Worm (Caenorhabditis elegans) whole organism, L4 larva: Measurements from ENCODE around the gene Y51H4A.936.

ENCODE experiments used
- F26F4.8 ChIP-seq: fragments of 200-800 bp; sonication (Bioruptor generic); conservative IDR thresholded peaks from 2 replicates; pipeline ENCODE4 v1.3.6; 2022; ENCODE audit warnings: missing genetic modification characterization, missing compliant biosample characterization
- F44E2.7 ChIP-seq: fragments of 200-800 bp; sonication (Bioruptor generic); IDR thresholded peaks from 2 replicates; pipeline ENCODE4 v2.1.2; 2022; ENCODE audit warnings: missing genetic modification characterization, missing compliant biosample characterization
- F49E8.2 ChIP-seq: sonication (generic microtip); optimal IDR thresholded peaks from 2 replicates; lab custom pipeline; 2016; ENCODE audit warnings: missing compliant biosample characterization, mild to moderate bottlenecking, missing genetic modification characterization, borderline replicate concordance
- T20F7.1 ChIP-seq: fragments of 200-800 bp; sonication (Bioruptor generic); optimal IDR thresholded peaks from 2 replicates; lab custom pipeline; 2018; ENCODE audit warnings: mild to moderate bottlenecking, missing genetic modification characterization, missing compliant biosample characterization
- Y75B8A.6 ChIP-seq: fragments of 200-800 bp; sonication (Bioruptor generic); IDR thresholded peaks from 2 replicates; pipeline ENCODE4 v1.3.6; 2022; ENCODE audit warnings: missing genetic modification reagents, missing genetic modification characterization, missing compliant biosample characterization
- ZK546.5 ChIP-seq, 2 experiments: sonication (generic microtip); optimal IDR thresholded peaks; 2 replicates each; lab custom pipeline; 2017; ENCODE audit warnings: missing biosample characterization in 2 of 2, missing genetic modification characterization in 2 of 2
- ceh-62 ChIP-seq: sonication (generic microtip); optimal IDR thresholded peaks from 2 replicates; lab custom pipeline; 2017; ENCODE audit warnings: missing biosample characterization, missing genetic modification characterization
- ces-1 ChIP-seq: fragments of 150-350 bp; sonication (generic microtip); optimal IDR thresholded peaks from 4 replicates; lab custom pipeline; 2014; ENCODE audit warnings: missing biosample characterization, missing genetic modification reagents, missing genetic modification characterization
- daf-16 ChIP-seq, 3 experiments: sonication (generic microtip); optimal IDR thresholded peaks; 2 replicates each; lab custom pipeline; 2016 to 2017; ENCODE audit warnings: missing genetic modification characterization in 3 of 3, missing genetic modification reagents in 3 of 3, mild to moderate bottlenecking in 2 of 3, missing compliant biosample characterization in 2 of 3, missing biosample characterization in 1 of 3, moderate library complexity in 1 of 3
- dmd-9 ChIP-seq: fragments of 200-800 bp; sonication (Bioruptor generic); IDR thresholded peaks from 2 replicates; pipeline ENCODE4 v1.3.6; 2022; ENCODE audit warnings: missing genetic modification reagents, missing genetic modification characterization, missing compliant biosample characterization
- dve-1 ChIP-seq: sonication (generic microtip); optimal IDR thresholded peaks from 2 replicates; lab custom pipeline; 2017; ENCODE audit warnings: antibody characterized with exemption, mild to moderate bottlenecking, missing genetic modification characterization, missing compliant biosample characterization; ENCODE audit not compliant: insufficient read depth
- egl-43 ChIP-seq: fragments of 200-800 bp; sonication (Bioruptor generic); IDR thresholded peaks from 2 replicates; pipeline ENCODE4 v1.3.6; 2022; ENCODE audit warnings: missing genetic modification reagents, missing genetic modification characterization, missing compliant biosample characterization
- gei-8 ChIP-seq: fragments of 200-800 bp; sonication (Bioruptor generic); optimal IDR thresholded peaks from 2 replicates; lab custom pipeline; 2018; ENCODE audit warnings: mild to moderate bottlenecking, missing genetic modification characterization, missing compliant biosample characterization
- hlh-11 ChIP-seq: fragments of 200-800 bp; sonication (Bioruptor generic); optimal IDR thresholded peaks from 2 replicates; lab custom pipeline; 2018; ENCODE audit warnings: mild to moderate bottlenecking, missing genetic modification characterization, missing compliant biosample characterization
- lim-7 ChIP-seq: fragments of 200-800 bp; sonication (Bioruptor generic); IDR thresholded peaks from 2 replicates; pipeline ENCODE4 v1.3.6; 2022; ENCODE audit warnings: missing genetic modification characterization, missing compliant biosample characterization
- lin-1 ChIP-seq: fragments of 200-800 bp; sonication (Bioruptor generic); IDR thresholded peaks from 2 replicates; pipeline ENCODE4 v1.3.6; 2022; ENCODE audit warnings: missing genetic modification reagents, missing genetic modification characterization, missing compliant biosample characterization
- lin-13 ChIP-seq: fragments of 150-350 bp; optimal IDR thresholded peaks from 2 replicates; lab custom pipeline; 2014; ENCODE audit warnings: missing biosample characterization, missing genetic modification reagents, missing genetic modification characterization
- lin-38 ChIP-seq: fragments of 200-800 bp; sonication (Bioruptor generic); IDR thresholded peaks from 2 replicates; pipeline ENCODE4 v1.3.6; 2022; ENCODE audit warnings: missing genetic modification reagents, missing genetic modification characterization, missing compliant biosample characterization
- lin-39 ChIP-seq: fragments of 150-350 bp; optimal IDR thresholded peaks from 2 replicates; lab custom pipeline; 2014; ENCODE audit warnings: missing biosample characterization, missing genetic modification reagents, missing genetic modification characterization
- lir-3 ChIP-seq: sonication (generic microtip); optimal IDR thresholded peaks from 2 replicates; lab custom pipeline; 2016; ENCODE audit warnings: mild to moderate bottlenecking, missing genetic modification characterization, missing compliant biosample characterization
- lsy-2 ChIP-seq, 2 experiments: fragments of 150-350 bp in 1 of 2; sonication (generic microtip) in 1 of 2; optimal IDR thresholded peaks; 2 replicates each; lab custom pipeline; 2014 to 2017; ENCODE audit warnings: missing biosample characterization in 2 of 2, missing genetic modification characterization in 2 of 2
- mdt-29 ChIP-seq: fragments of 200-800 bp; sonication (Bioruptor generic); IDR thresholded peaks from 2 replicates; pipeline ENCODE4 v1.3.6; 2022; ENCODE audit warnings: missing genetic modification reagents, missing genetic modification characterization, missing compliant biosample characterization
- mxl-2 ChIP-seq: fragments of 200-800 bp; sonication (Bioruptor generic); conservative IDR thresholded peaks from 2 replicates; pipeline ENCODE4 v1.3.6; 2022; ENCODE audit warnings: missing genetic modification reagents, missing genetic modification characterization, missing compliant biosample characterization
- nhr-11 ChIP-seq: fragments of 150-350 bp; optimal IDR thresholded peaks from 2 replicates; lab custom pipeline; 2014; ENCODE audit warnings: missing biosample characterization, missing genetic modification characterization
- nhr-111 ChIP-seq: fragments of 200-800 bp; sonication (Bioruptor generic); optimal IDR thresholded peaks from 2 replicates; lab custom pipeline; 2018; ENCODE audit warnings: mild to moderate bottlenecking, missing genetic modification characterization, missing compliant biosample characterization
- nhr-25 ChIP-seq: sonication (generic microtip); optimal IDR thresholded peaks from 2 replicates; lab custom pipeline; 2017; ENCODE audit warnings: missing genetic modification characterization, mild to moderate bottlenecking, missing compliant biosample characterization, antibody characterized with exemption, moderate library complexity, borderline replicate concordance; ENCODE audit not compliant: insufficient read depth
- nhr-42 ChIP-seq: fragments of 200-800 bp; sonication (Bioruptor generic); IDR thresholded peaks from 2 replicates; pipeline ENCODE4 v1.3.6; 2022; ENCODE audit warnings: missing genetic modification characterization, missing compliant biosample characterization
- set-16 ChIP-seq: fragments of 200-800 bp; sonication (Bioruptor generic); IDR thresholded peaks from 2 replicates; pipeline ENCODE4 v1.3.6; 2022; ENCODE audit warnings: missing genetic modification reagents, missing genetic modification characterization, missing compliant biosample characterization
- skn-1 ChIP-seq: fragments of 150-350 bp; optimal IDR thresholded peaks from 2 replicates; lab custom pipeline; 2014; ENCODE audit warnings: missing biosample characterization, missing genetic modification characterization
- snpc-1.2 ChIP-seq: fragments of 200-800 bp; sonication (Bioruptor generic); IDR thresholded peaks from 2 replicates; pipeline ENCODE4 v1.3.6; 2022; ENCODE audit warnings: missing genetic modification reagents, missing genetic modification characterization, missing compliant biosample characterization
- spr-1 ChIP-seq: sonication (generic microtip); optimal IDR thresholded peaks from 2 replicates; lab custom pipeline; 2016; ENCODE audit warnings: mild to moderate bottlenecking, missing genetic modification characterization, missing compliant biosample characterization
- unc-130 ChIP-seq: sonication (generic microtip); optimal IDR thresholded peaks from 2 replicates; lab custom pipeline; 2016; ENCODE audit warnings: missing genetic modification reagents, missing genetic modification characterization, missing compliant biosample characterization
- unc-62 ChIP-seq, 3 experiments: fragments of 150-350 bp in 1 of 3; sonication (generic microtip); optimal IDR thresholded peaks in 2 of 3; peaks in 1 of 3; 1 replicate in 1 of 3; 2 replicates in 2 of 3; lab custom pipeline; 2014 to 2017; ENCODE audit warnings: missing biosample characterization in 3 of 3, missing genetic modification characterization in 3 of 3, missing genetic modification reagents in 3 of 3, missing genotype in 1 of 3
- zfp-3 ChIP-seq: fragments of 200-800 bp; sonication (Bioruptor generic); conservative IDR thresholded peaks from 2 replicates; pipeline ENCODE4 v1.3.6; 2022; ENCODE audit warnings: missing genetic modification reagents, missing genetic modification characterization, missing compliant biosample characterization

Y51H4A.936 gene

ce11 chrIV:16629090-16629489 lies at the start of gene Y51H4A.936:
Gene Y51H4A.936 (plus strand): TSS chrIV:16629390.
- TF ChIP-seq lin-13 (GFP tag; lab: Kevin White, UChicago) (no peak), skn-1 (no peak), zfp-3 (GFP tag; lab: Robert Waterston, UW) (no peak), nhr-25 (tag; lab: Kevin White, UChicago) (no peak), egl-43 (GFP tag; lab: Robert Waterston, UW) (no peak), lir-3 (tag; lab: Kevin White, UChicago) (no peak), F49E8.2 (tag; lab: Kevin White, UChicago) (no peak), mxl-2 (GFP tag; lab: Robert Waterston, UW) (no peak), lim-7 (GFP tag; lab: Robert Waterston, UW) (no peak), nhr-11 (no peak), nhr-111 (no peak), nhr-42 (GFP tag; lab: Robert Waterston, UW) (no peak), gei-8 (GFP tag; lab: Kevin White, UChicago) (no peak), ZK546.5 (tag; optimal IDR thresholded peaks at IDR 0.05; lab: Kevin White, UChicago) (no peak), lin-1 (GFP tag; lab: Robert Waterston, UW) (no peak), daf-16 (GFP tag; optimal IDR thresholded peaks at IDR 0.05; lab: Kevin White, UChicago) (no peak), daf-16 (tag; optimal IDR thresholded peaks at IDR 0.05; lab: Kevin White, UChicago) (no peak)

ce11 chrIV:16583522-16584037 lies 45.6 kb upstream of the Y51H4A.936 start:
- TF ChIP-seq snpc-1.2, result peak; percentile 94
- TF ChIP-seq, all 104 proteins: peak for 1; not testable (repeated sequence) for 103

- TF ChIP-seq lin-38, result peak; percentile 51
- peak; percentile 19 for TF ChIP-seq F49E8.2 (tag; lab: Kevin White, UChicago)
- TF ChIP-seq snpc-1.2, result peak; percentile 99
- peak; percentile 67; the same call in 1 of the 2 replicates for TF ChIP-seq mdt-29 (GFP tag; lab: Robert Waterston, UW)
These were observed 36.3 kb upstream of the Y51H4A.936 start for ce11 chrIV:16592860-16593259.

ce11 chrIV:16601599-16601998 lies 27.6 kb upstream of the Y51H4A.936 start:
- no peak for TF ChIP-seq T20F7.1
- TF ChIP-seq unc-130, result no peak
- no peak for TF ChIP-seq lin-39 (tag; lab: Kevin White, UChicago)
- TF ChIP-seq unc-62 (GFP tag; optimal IDR thresholded peaks at IDR 0.05 in 1 of 2; lab: Kevin White, UChicago), result no peak
- no peak for TF ChIP-seq unc-62 (tag; optimal IDR thresholded peaks at IDR 0.05; lab: Kevin White, UChicago)
- TF ChIP-seq set-16, result peak; percentile 96

ce11 chrIV:16602676-16603075 lies 26.5 kb upstream of the Y51H4A.936 start, which contains the start of gene col-137:
Gene col-137 (minus strand): TSS chrIV:16602776.
- TF ChIP-seq lin-1 (GFP tag; lab: Robert Waterston, UW), result no peak
- TF ChIP-seq, all 104 proteins: peak for 0

- TF ChIP-seq snpc-1.2, result peak; percentile 78
These were observed 18.4 kb upstream of the Y51H4A.936 start for ce11 chrIV:16610810-16611209.

- TF ChIP-seq snpc-1.2, result 0 out of 2 replicates have a peak, but pooled peaks have one; percentile 42
These were observed 14.1 kb upstream of the Y51H4A.936 start for ce11 chrIV:16615122-16615521.

ce11 chrIV:16622522-16622921 lies 6.7 kb upstream of the Y51H4A.936 start:
- TF ChIP-seq set-16 (peak; percentile 53; the same call in 1 of the 2 replicates), dve-1 (tag; lab: Kevin White, UChicago) (no peak), F44E2.7 (GFP tag; lab: Robert Waterston, UW) (no peak), ces-1 (GFP tag; lab: Kevin White, UChicago) (no peak), spr-1 (no peak), lsy-2 (tag; optimal IDR thresholded peaks at IDR 0.05; lab: Kevin White, UChicago) (no peak), F26F4.8 (GFP tag; lab: Robert Waterston, UW) (no peak), mdt-29 (GFP tag; lab: Robert Waterston, UW) (no peak), dmd-9 (GFP tag; lab: Robert Waterston, UW) (no peak), Y75B8A.6 (GFP tag; lab: Robert Waterston, UW) (no peak), snpc-1.2 (peak; percentile 51; the same call in 1 of the 2 replicates), hlh-11 (no peak), ceh-62 (tag; lab: Kevin White, UChicago) (no peak)
